Worm (Caenorhabditis elegans) whole organism, L3 larva: ENCODE data around the gene spe-18.

Experiments used
- aly-2 ChIP-seq: fragments of 150-350 bp; optimal IDR thresholded peaks from 2 replicates; lab custom pipeline; 2014; ENCODE audit warnings: missing biosample characterization, missing genetic modification characterization
- nhr-25 ChIP-seq: sonication (generic microtip); optimal IDR thresholded peaks from 2 replicates; lab custom pipeline; 2017; ENCODE audit warnings: missing biosample characterization, missing genetic modification characterization
- unc-62 ChIP-seq: fragments of 150-350 bp; sonication (generic microtip); optimal IDR thresholded peaks from 4 replicates; lab custom pipeline; 2014; ENCODE audit warnings: missing biosample characterization, missing genetic modification reagents, missing genetic modification characterization
- ztf-4 ChIP-seq: fragments of 150-350 bp; optimal IDR thresholded peaks from 2 replicates; lab custom pipeline; 2014; ENCODE audit warnings: missing biosample characterization, missing genetic modification characterization

ce11 chrII:13142372-13142771, 10.8 kb downstream of the spe-18 start:
- no peak for TF ChIP-seq unc-62 (GFP tag; lab: Kevin White, UChicago)
- no peak for TF ChIP-seq aly-2 (tag; lab: Kevin White, UChicago)
- no peak for TF ChIP-seq ztf-4 (tag; lab: Kevin White, UChicago)
- no peak for TF ChIP-seq nhr-25
